Worm (Caenorhabditis elegans) whole organism, L2 larva: ENCODE measurements around the gene F26F12.3.

Experiments used
- C34F6.9 ChIP-seq: fragments of 150-350 bp; optimal IDR thresholded peaks from 2 replicates; lab custom pipeline; 2014; ENCODE audit warnings: missing biosample characterization, missing genetic modification characterization
- F13H6.1 ChIP-seq: sonication (generic microtip); optimal IDR thresholded peaks from 2 replicates; lab custom pipeline; 2016; ENCODE audit warnings: missing genetic modification characterization, missing compliant biosample characterization
- R02D3.7 ChIP-seq: fragments of 150-350 bp; optimal IDR thresholded peaks from 2 replicates; lab custom pipeline; 2014; ENCODE audit warnings: missing biosample characterization, missing genetic modification characterization
- ZK546.5 ChIP-seq: sonication (generic microtip); optimal IDR thresholded peaks from 2 replicates; lab custom pipeline; 2017; ENCODE audit warnings: missing biosample characterization, missing genetic modification characterization
- alr-1 ChIP-seq: fragments of 150-350 bp; optimal IDR thresholded peaks from 2 replicates; lab custom pipeline; 2014; ENCODE audit warnings: missing biosample characterization, missing genetic modification characterization
- aly-2 ChIP-seq: fragments of 150-350 bp; optimal IDR thresholded peaks from 2 replicates; lab custom pipeline; 2014; ENCODE audit warnings: missing biosample characterization, missing genetic modification characterization
- ama-1 ChIP-seq: fragments of 150-350 bp; optimal IDR thresholded peaks from 2 replicates; lab custom pipeline; 2018; ENCODE audit warnings: inconsistent platforms
- blmp-1 ChIP-seq: sonication (generic microtip); optimal IDR thresholded peaks from 2 replicates; lab custom pipeline; 2017; ENCODE audit warnings: missing genetic modification characterization, mild to moderate bottlenecking, missing compliant biosample characterization, antibody characterized with exemption, moderate library complexity; ENCODE audit not compliant: insufficient read depth
- ceh-16 ChIP-seq: fragments of 150-350 bp; optimal IDR thresholded peaks from 2 replicates; lab custom pipeline; 2014; ENCODE audit warnings: missing biosample characterization, missing genetic modification characterization
- crh-2 ChIP-seq: sonication (generic microtip); optimal IDR thresholded peaks from 2 replicates; lab custom pipeline; 2017; ENCODE audit warnings: missing biosample characterization, missing genetic modification characterization
- dmd-4 ChIP-seq: sonication (generic microtip); optimal IDR thresholded peaks from 2 replicates; lab custom pipeline; 2017; ENCODE audit warnings: missing biosample characterization, missing genetic modification characterization
- elt-1 ChIP-seq: fragments of 150-350 bp; optimal IDR thresholded peaks from 2 replicates; lab custom pipeline; 2014; ENCODE audit warnings: missing biosample characterization, missing genetic modification characterization
- elt-3 ChIP-seq: sonication (generic microtip); optimal IDR thresholded peaks from 2 replicates; lab custom pipeline; 2017; ENCODE audit warnings: missing biosample characterization, missing genetic modification characterization
- gmeb-1 ChIP-seq: fragments of 150-350 bp; optimal IDR thresholded peaks from 2 replicates; lab custom pipeline; 2014; ENCODE audit warnings: missing biosample characterization, missing genetic modification characterization
- lin-39 ChIP-seq: fragments of 150-350 bp; optimal IDR thresholded peaks from 2 replicates; lab custom pipeline; 2014; ENCODE audit warnings: missing biosample characterization, missing genetic modification reagents, missing genetic modification characterization
- mab-5 ChIP-seq: fragments of 150-350 bp; optimal IDR thresholded peaks from 2 replicates; lab custom pipeline; 2014; ENCODE audit warnings: missing biosample characterization, missing genetic modification characterization
- mbf-1 ChIP-seq: sonication (generic microtip); optimal IDR thresholded peaks from 2 replicates; lab custom pipeline; 2017; ENCODE audit warnings: missing biosample characterization, missing genetic modification characterization
- mdl-1 ChIP-seq, 2 experiments: fragments of 150-350 bp in 1 of 2; sonication (generic microtip) in 1 of 2; optimal IDR thresholded peaks; 2 replicates each; lab custom pipeline; 2017; ENCODE audit warnings: missing biosample characterization in 2 of 2, missing genetic modification characterization in 2 of 2
- nhr-10 ChIP-seq: sonication (generic microtip); optimal IDR thresholded peaks from 2 replicates; lab custom pipeline; 2017; ENCODE audit warnings: missing biosample characterization, missing genetic modification characterization
- nhr-11 ChIP-seq: fragments of 150-350 bp; optimal IDR thresholded peaks from 2 replicates; lab custom pipeline; 2014; ENCODE audit warnings: missing biosample characterization, missing genetic modification characterization
- nhr-12 ChIP-seq: fragments of 150-350 bp; optimal IDR thresholded peaks from 2 replicates; lab custom pipeline; 2014; ENCODE audit warnings: missing biosample characterization, missing genetic modification characterization
- nhr-129 ChIP-seq: fragments of 150-350 bp; optimal IDR thresholded peaks from 2 replicates; lab custom pipeline; 2014; ENCODE audit warnings: missing biosample characterization, missing genetic modification characterization
- nhr-23 ChIP-seq: fragments of 150-350 bp; optimal IDR thresholded peaks from 2 replicates; lab custom pipeline; 2014; ENCODE audit warnings: missing biosample characterization, missing genetic modification reagents, missing genetic modification characterization
- nhr-237 ChIP-seq: fragments of 150-350 bp; optimal IDR thresholded peaks from 2 replicates; lab custom pipeline; 2014; ENCODE audit warnings: missing biosample characterization, missing genetic modification characterization
- nhr-6 ChIP-seq: fragments of 150-350 bp; optimal IDR thresholded peaks from 2 replicates; lab custom pipeline; 2014; ENCODE audit warnings: missing biosample characterization, missing genetic modification characterization
- nhr-77 ChIP-seq: fragments of 150-350 bp; optimal IDR thresholded peaks from 2 replicates; lab custom pipeline; 2014; ENCODE audit warnings: missing biosample characterization, missing genetic modification characterization
- peb-1 ChIP-seq: fragments of 150-350 bp; optimal IDR thresholded peaks from 2 replicates; lab custom pipeline; 2014; ENCODE audit warnings: missing biosample characterization, missing genetic modification characterization
- skn-1 ChIP-seq: sonication (generic microtip); optimal IDR thresholded peaks from 2 replicates; lab custom pipeline; 2017; ENCODE audit warnings: missing biosample characterization, missing genetic modification characterization
- sma-3 ChIP-seq: sonication (generic microtip); optimal IDR thresholded peaks from 2 replicates; lab custom pipeline; 2016; ENCODE audit warnings: missing genetic modification reagents, missing genetic modification characterization, missing compliant biosample characterization
- sma-9 ChIP-seq, 2 experiments: fragments of 150-350 bp in 1 of 2; sonication (generic microtip) in 1 of 2; optimal IDR thresholded peaks; 2 replicates each; lab custom pipeline; 2014 to 2016; ENCODE audit warnings: missing genetic modification characterization in 2 of 2, mild to moderate bottlenecking in 1 of 2, missing biosample characterization in 1 of 2, missing compliant biosample characterization in 1 of 2, missing genetic modification reagents in 1 of 2, moderate library complexity in 1 of 2
- snpc-4 ChIP-seq: fragments of 150-350 bp; optimal IDR thresholded peaks from 2 replicates; lab custom pipeline; 2014; ENCODE audit warnings: missing biosample characterization, missing genetic modification characterization
- unc-39 ChIP-seq: fragments of 150-350 bp; optimal IDR thresholded peaks from 2 replicates; lab custom pipeline; 2014; ENCODE audit warnings: missing biosample characterization, missing genetic modification characterization
- unc-55 ChIP-seq: fragments of 150-350 bp; sonication (generic microtip); optimal IDR thresholded peaks from 3 replicates; lab custom pipeline; 2014; ENCODE audit warnings: missing biosample characterization, missing genetic modification reagents, missing genetic modification characterization
- unc-62 ChIP-seq: fragments of 150-350 bp; optimal IDR thresholded peaks from 2 replicates; lab custom pipeline; 2014; ENCODE audit warnings: missing biosample characterization, missing genetic modification reagents, missing genetic modification characterization
- zag-1 ChIP-seq: fragments of 150-350 bp; optimal IDR thresholded peaks from 2 replicates; lab custom pipeline; 2014; ENCODE audit warnings: missing biosample characterization, missing genetic modification characterization
- ztf-11 ChIP-seq: sonication (generic microtip); optimal IDR thresholded peaks from 2 replicates; lab custom pipeline; 2017; ENCODE audit warnings: missing biosample characterization, missing genetic modification characterization
- ztf-4 ChIP-seq: fragments of 150-350 bp; optimal IDR thresholded peaks from 2 replicates; lab custom pipeline; 2014; ENCODE audit warnings: missing biosample characterization, missing genetic modification characterization

F26F12.3 gene

DNA sequence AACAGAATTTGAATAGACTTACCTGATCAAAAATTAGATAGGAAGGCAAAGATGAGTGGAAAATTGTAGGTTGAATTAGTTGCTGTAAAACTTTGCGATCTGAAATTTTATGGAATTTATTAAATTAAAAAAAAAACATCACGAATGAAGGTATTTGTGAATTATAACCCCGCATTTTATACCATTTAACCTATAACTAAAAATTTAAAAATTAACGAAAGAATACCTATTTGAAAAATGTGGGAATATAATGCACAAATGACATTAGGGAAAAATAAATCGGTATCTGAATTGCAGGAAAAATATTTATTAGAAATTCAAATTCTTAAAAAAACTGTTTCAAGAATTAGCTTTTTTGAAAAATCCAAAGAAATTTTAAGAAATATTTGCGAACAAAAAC is 23.7 kb upstream of the F26F12.3 start, which contains the start of gene F26F12.4:
Gene F26F12.4, minus strand, starts transcription at position 101 of the 400 bp plus-strand sequence.
- TF ChIP-seq peb-1 (tag; lab: Kevin White, UChicago) = no peak
- TF ChIP-seq skn-1 (tag; lab: Kevin White, UChicago) = no peak
- TF ChIP-seq sma-3 (GFP tag; lab: Kevin White, UChicago) = no peak
- no peak for TF ChIP-seq ZK546.5 (tag; lab: Kevin White, UChicago)
- no peak for TF ChIP-seq ama-1 (lab: Kevin White, UChicago)
- TF ChIP-seq dmd-4 (tag; lab: Kevin White, UChicago) = no peak
- no peak for TF ChIP-seq unc-55 (GFP tag; lab: Kevin White, UChicago)
- no peak for TF ChIP-seq ceh-16 (tag; lab: Kevin White, UChicago)
- no peak for TF ChIP-seq nhr-129 (tag; lab: Kevin White, UChicago)
- no peak for TF ChIP-seq elt-3 (tag; lab: Kevin White, UChicago)
- no peak for TF ChIP-seq elt-1
- no peak for TF ChIP-seq zag-1 (tag; lab: Kevin White, UChicago)
- no peak for TF ChIP-seq nhr-11
- no peak for TF ChIP-seq nhr-10 (tag; lab: Kevin White, UChicago)
- TF ChIP-seq nhr-23 = no peak

DNA sequence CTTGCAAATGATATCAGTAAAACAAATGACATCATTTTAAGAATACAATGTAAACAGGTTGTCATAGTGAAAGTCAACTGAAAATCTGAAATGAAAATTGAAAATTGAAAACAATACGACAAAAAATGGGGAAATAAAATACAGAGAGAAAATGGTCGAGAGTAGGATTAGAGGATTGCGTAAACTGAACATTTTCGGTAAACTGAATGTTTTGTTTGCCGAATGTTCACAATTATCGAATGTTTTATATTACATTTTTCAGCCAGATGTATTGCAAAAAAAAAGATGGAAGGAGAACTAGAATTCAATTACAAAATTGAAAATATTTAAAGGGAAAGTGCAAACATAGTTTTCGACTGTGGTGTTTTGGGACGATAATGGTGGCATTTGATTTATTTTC is 19.6 kb upstream of the F26F12.3 start, which contains the start of gene F26F12.5:
Gene F26F12.5, minus strand, starts transcription at position 101 of the 400 bp plus-strand sequence.
- TF ChIP-seq blmp-1 = no peak

DNA sequence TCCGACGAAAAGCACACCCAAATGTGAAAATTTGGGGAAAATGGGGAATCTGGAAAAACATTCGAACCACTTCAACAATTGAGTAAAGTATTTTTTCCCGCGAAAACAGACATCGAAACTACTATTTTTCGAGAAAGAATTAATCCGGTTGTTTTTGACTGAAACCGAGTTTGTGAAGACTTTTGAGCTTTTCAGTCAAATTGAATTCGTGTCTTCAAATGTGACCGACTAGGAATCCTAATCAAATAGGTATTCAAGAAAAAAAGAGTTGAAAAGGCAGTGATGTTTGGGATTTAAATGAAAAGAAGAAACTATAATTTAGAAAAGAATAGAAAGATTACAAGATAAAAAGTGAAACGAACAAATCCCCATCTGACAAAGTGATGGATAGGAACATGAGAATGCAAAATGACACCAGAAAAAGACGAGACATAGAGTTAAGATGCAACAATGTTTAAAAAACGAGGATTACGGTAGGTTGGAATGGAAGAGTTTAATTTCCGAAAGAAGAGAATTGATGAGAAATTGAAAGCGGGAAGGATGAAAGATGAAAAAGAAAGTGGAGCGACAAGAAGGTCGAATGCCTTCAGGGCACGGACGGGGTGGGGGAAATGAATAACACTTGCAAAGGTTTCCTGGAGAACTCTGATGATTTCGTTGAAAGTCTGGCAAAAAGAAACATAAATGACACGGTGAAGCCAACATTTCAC is 17.1 kb upstream of the F26F12.3 start, which contains the start of gene F26F12.8:
Gene F26F12.8, minus strand, starts transcription at position 51 of the 710 bp plus-strand sequence.
- TF ChIP-seq nhr-23 = no peak
- TF ChIP-seq crh-2 (tag; lab: Kevin White, UChicago) = no peak
- TF ChIP-seq unc-55 (GFP tag; lab: Kevin White, UChicago) = peak; percentile 77
- no peak for TF ChIP-seq unc-62
- no peak for TF ChIP-seq sma-9 (GFP tag; optimal IDR thresholded peaks at IDR 0.05; lab: Kevin White, UChicago)
- TF ChIP-seq sma-9 (tag; optimal IDR thresholded peaks at IDR 0.05; lab: Kevin White, UChicago) = no peak
- no peak for TF ChIP-seq lin-39 (tag; lab: Kevin White, UChicago)

DNA sequence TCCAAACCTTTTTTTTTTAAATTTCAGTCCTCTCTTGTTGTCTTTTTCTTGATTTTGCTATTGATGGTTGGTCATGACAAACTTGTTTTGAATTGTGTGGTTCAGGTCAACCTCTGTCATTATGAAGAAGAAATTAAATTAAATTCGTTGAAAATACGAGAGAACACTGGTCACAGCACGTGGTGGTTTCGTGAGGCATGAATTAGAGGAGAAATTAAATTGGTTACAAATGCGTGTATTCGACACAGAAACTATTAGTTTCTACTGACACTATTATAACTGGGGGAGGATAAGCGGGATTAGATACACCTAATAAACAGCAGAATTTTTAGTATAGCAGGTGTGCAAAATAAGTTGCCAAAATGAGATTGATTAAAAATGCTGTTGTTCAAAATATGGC is 6.6 kb upstream of the F26F12.3 start:
- no peak for TF ChIP-seq ztf-11
- no peak for TF ChIP-seq ama-1 (lab: Kevin White, UChicago)
- no peak for TF ChIP-seq mdl-1 (tag; optimal IDR thresholded peaks at IDR 0.05; lab: Kevin White, UChicago)
- TF ChIP-seq nhr-12 (tag; lab: Kevin White, UChicago) = no peak
- TF ChIP-seq mab-5 (tag; lab: Kevin White, UChicago) = no peak
- TF ChIP-seq mbf-1 (tag; lab: Kevin White, UChicago) = no peak

DNA sequence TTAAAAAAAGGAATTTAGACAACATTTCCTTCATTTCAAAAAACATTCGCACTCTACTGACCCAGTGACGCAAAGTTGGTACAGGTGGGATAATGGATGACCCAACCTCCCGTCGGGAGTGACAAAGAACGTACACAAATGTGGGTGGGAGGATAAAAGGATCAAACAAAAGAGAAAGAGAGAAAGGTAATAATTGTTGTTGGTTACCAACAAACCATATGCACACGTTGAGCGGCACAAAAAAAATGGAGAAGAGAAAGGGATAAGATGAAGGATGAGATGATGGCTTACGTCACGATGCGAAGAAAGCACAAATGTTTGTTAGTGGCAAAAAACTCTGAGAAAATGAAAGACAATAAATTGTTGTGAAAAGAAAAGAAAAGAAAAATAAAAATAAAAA is 6.1 kb upstream of the F26F12.3 start:
- peak; percentile 36 for TF ChIP-seq sma-9 (GFP tag; optimal IDR thresholded peaks at IDR 0.05; lab: Kevin White, UChicago)
- TF ChIP-seq sma-9 (tag; optimal IDR thresholded peaks at IDR 0.05; lab: Kevin White, UChicago) = no peak
- no peak for TF ChIP-seq nhr-237 (tag; lab: Kevin White, UChicago)
- no peak for TF ChIP-seq aly-2 (tag; lab: Kevin White, UChicago)
- TF ChIP-seq F13H6.1 (tag; lab: Kevin White, UChicago) = peak; percentile 16
- no peak for TF ChIP-seq ztf-4 (tag; lab: Kevin White, UChicago)
- no peak for TF ChIP-seq unc-62
- peak; percentile 73 for TF ChIP-seq nhr-129 (tag; lab: Kevin White, UChicago)
- TF ChIP-seq gmeb-1 = no peak
- no peak for TF ChIP-seq elt-3 (tag; lab: Kevin White, UChicago)

DNA sequence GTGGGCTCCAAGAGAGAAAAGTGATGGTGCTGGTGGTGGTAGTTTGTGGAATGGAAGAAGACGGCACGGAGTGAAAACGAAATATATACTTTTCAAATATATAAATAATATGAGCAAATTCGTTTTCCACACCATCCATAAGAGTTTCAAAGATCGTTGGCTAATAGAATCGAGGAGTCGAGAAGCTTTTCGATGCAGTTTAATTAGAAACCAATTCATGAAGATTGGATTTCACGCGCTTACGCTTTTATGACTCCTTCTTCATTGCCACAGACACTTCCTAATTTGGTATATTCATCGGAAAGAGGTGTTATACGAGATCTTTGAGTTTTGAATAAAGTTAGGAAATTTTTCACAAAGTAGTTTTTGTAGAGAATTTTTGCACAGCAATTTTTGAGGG is 5.2 kb upstream of the F26F12.3 start:
- no peak for TF ChIP-seq alr-1 (tag; lab: Kevin White, UChicago)
- no peak for TF ChIP-seq nhr-77 (tag; lab: Kevin White, UChicago)
- TF ChIP-seq snpc-4 (tag; lab: Kevin White, UChicago) = no peak
- no peak for TF ChIP-seq nhr-10 (tag; lab: Kevin White, UChicago)
- TF ChIP-seq nhr-6 (tag; lab: Kevin White, UChicago) = no peak
- no peak for TF ChIP-seq ama-1 (lab: Kevin White, UChicago)
- TF ChIP-seq unc-39 (tag; lab: Kevin White, UChicago) = no peak
- no peak for TF ChIP-seq mab-5 (tag; lab: Kevin White, UChicago)
- TF ChIP-seq mdl-1 (tag; optimal IDR thresholded peaks at IDR 0.05; lab: Kevin White, UChicago) = no peak
- TF ChIP-seq mbf-1 (tag; lab: Kevin White, UChicago) = no peak
- TF ChIP-seq C34F6.9 (tag; lab: Kevin White, UChicago) = no peak
- no peak for TF ChIP-seq skn-1 (tag; lab: Kevin White, UChicago)
- TF ChIP-seq R02D3.7 (tag; lab: Kevin White, UChicago) = no peak
